Worm (Caenorhabditis elegans): Measurements from ENCODE around the gene F21G4.3.

ce11 chrX:9924962-9925361, 30.0 kb downstream of the F21G4.3 start, which contains the start of gene ugt-23:
- TF ChIP-seq flt-1 (GFP tag; IDR thresholded peaks at IDR 0.05) = no peak
- no peak for TF ChIP-seq tab-1 (GFP tag; IDR thresholded peaks at IDR 0.05)
- no peak for TF ChIP-seq ztf-23 (GFP tag; IDR thresholded peaks at IDR 0.05)
- TF ChIP-seq med-1 (GFP tag; optimal IDR thresholded peaks at IDR 0.05; ENCODE audit: insufficient read depth) = no peak
- no peak for TF ChIP-seq cog-1 (tag; optimal IDR thresholded peaks at IDR 0.05)
- no peak for TF ChIP-seq klf-2 (GFP tag; conservative IDR thresholded peaks at IDR 0.05)
- no peak for TF ChIP-seq ref-1 (GFP tag; conservative IDR thresholded peaks at IDR 0.05)
